Fruit fly (Drosophila melanogaster): Measurements from ENCODE around the gene pod1.

DNA sequence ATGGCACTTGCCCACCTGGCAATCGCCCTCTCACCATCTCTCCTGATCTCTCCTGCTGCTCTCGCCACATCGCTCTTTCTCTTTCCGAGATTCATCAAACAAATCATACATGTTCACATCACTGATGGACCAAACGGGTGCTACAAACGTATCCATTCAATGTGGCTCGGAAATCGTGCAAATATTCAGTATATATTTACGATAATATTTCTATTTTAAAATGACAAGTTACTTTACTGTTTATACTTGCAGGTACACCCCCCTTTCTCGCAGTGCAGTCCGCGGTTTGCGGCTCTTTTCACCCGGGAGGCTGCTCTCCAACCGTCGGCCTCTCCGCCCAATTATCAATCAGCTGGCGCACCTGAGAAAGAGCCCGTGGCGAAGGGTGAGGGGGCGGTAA lies 12.0 kb upstream of the pod1 start:
- no peak for TF ChIP-seq usp (GFP tag; optimal IDR thresholded peaks at IDR 0.05)
- no peak for TF ChIP-seq psq (optimal IDR thresholded peaks at IDR 0.05)
- no peak for TF ChIP-seq pan (optimal IDR thresholded peaks at IDR 0.05)
- no peak for TF ChIP-seq CG8478 (optimal IDR thresholded peaks at IDR 0.05)
- no peak for TF ChIP-seq EcR (GFP tag; optimal IDR thresholded peaks at IDR 0.05)
